Fruit fly (Drosophila melanogaster): ENCODE results near the gene SmydA-8.

The SmydA-8 gene

DNA sequence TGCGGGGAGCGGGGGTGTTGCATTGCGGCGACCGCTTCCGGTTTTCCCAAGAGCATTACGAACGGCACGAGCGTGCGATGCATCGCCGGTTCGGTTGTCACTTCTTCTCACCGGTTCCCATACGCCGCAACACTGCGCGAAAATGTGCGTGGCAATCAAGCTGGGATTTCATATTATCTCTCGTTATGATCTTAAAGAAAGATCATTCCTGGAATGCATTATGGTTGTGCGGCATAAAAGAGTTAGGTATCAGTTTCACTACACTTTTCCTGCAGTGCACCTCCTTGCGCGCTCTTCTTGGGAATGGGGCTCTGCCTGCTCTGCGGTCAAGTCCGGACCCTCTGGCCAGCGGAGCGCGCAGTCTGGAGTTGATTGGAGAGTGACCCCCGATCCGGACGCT, 47.5 kb downstream of the SmydA-8 start (continued):
- TF ChIP-seq Mad (GFP tag; optimal IDR thresholded peaks at IDR 0.05) = no peak
- TF ChIP-seq Lim3 (GFP tag; IDR thresholded peaks at IDR 0.05) = no peak
- TF ChIP-seq CG17186 (GFP tag; optimal IDR thresholded peaks at IDR 0.05) = peak; percentile 28
- TF ChIP-seq fd102C (GFP tag; optimal IDR thresholded peaks at IDR 0.05) = no peak
- no peak for TF ChIP-seq CG8478 (optimal IDR thresholded peaks at IDR 0.05)
- TF ChIP-seq Dad (GFP tag; optimal IDR thresholded peaks at IDR 0.05) = no peak
- no peak for TF ChIP-seq al (GFP tag; IDR thresholded peaks at IDR 0.05)
- no peak for TF ChIP-seq otp (GFP tag; IDR thresholded peaks at IDR 0.05)
- TF ChIP-seq sd (tag; optimal IDR thresholded peaks at IDR 0.05) = no peak
- no peak for TF ChIP-seq CG18619 (GFP tag; optimal IDR thresholded peaks at IDR 0.05)
- TF ChIP-seq CG1832 (GFP tag; optimal IDR thresholded peaks at IDR 0.05) = no peak
- peak; percentile 80 for TF ChIP-seq CG1603 (tag; optimal IDR thresholded peaks at IDR 0.05)
- TF ChIP-seq CG2875 (GFP tag; optimal IDR thresholded peaks at IDR 0.05) = peak; percentile 41
- no peak for TF ChIP-seq CG13894 (tag; optimal IDR thresholded peaks at IDR 0.05)
- no peak for TF ChIP-seq Dref (GFP tag; IDR thresholded peaks at IDR 0.05)
- TF ChIP-seq aop (GFP tag; IDR thresholded peaks at IDR 0.05) = 0 out of 2 replicates have a peak, but pooled peaks have one; percentile 26
- no peak for TF ChIP-seq p53 (GFP tag; optimal IDR thresholded peaks at IDR 0.05)
- no peak for TF ChIP-seq HHEX (GFP tag; optimal IDR thresholded peaks at IDR 0.05)
- TF ChIP-seq CG12391 (tag; optimal IDR thresholded peaks at IDR 0.05) = peak; percentile 52
- no peak for TF ChIP-seq lola (GFP tag; optimal IDR thresholded peaks at IDR 0.05)
- TF ChIP-seq HmgZ (tag; optimal IDR thresholded peaks at IDR 0.05) = no peak
- peak; percentile 65; the same call in 2 of the 3 replicates for TF ChIP-seq Optix (GFP tag; IDR thresholded peaks at IDR 0.05)
- no peak for TF ChIP-seq sna (GFP tag; IDR thresholded peaks at IDR 0.05; ENCODE audit: partially characterized antibody)
- TF ChIP-seq pros (GFP tag; optimal IDR thresholded peaks at IDR 0.05) = no peak
- no peak for TF ChIP-seq CG7928 (GFP tag; optimal IDR thresholded peaks at IDR 0.05)
- peak; percentile 37 for TF ChIP-seq oc (tag; optimal IDR thresholded peaks at IDR 0.05)
- TF ChIP-seq Meics (GFP tag; optimal IDR thresholded peaks at IDR 0.05) = no peak
- TF ChIP-seq Chrac-16 (GFP tag; optimal IDR thresholded peaks at IDR 0.05) = no peak
- TF ChIP-seq wdn (GFP tag; IDR thresholded peaks at IDR 0.05) = no peak
- no peak for TF ChIP-seq CG31365 (tag; optimal IDR thresholded peaks at IDR 0.05)
- TF ChIP-seq NFAT (GFP tag; IDR thresholded peaks at IDR 0.05) = no peak
- TF ChIP-seq bigmax (GFP tag; optimal IDR thresholded peaks at IDR 0.05) = no peak
- no peak for TF ChIP-seq Neu2 (GFP tag; optimal IDR thresholded peaks at IDR 0.05; ENCODE audit: borderline replicate concordance)
- peak; percentile 52 for TF ChIP-seq CG2712 (tag; optimal IDR thresholded peaks at IDR 0.05)
- no peak for TF ChIP-seq Rfx (GFP tag; IDR thresholded peaks at IDR 0.05)
- TF ChIP-seq CG11695 (GFP tag; IDR thresholded peaks at IDR 0.05) = no peak
- TF ChIP-seq CHES-1-like (GFP tag; optimal IDR thresholded peaks at IDR 0.05) = no peak
- peak; percentile 40 for TF ChIP-seq bab2 (GFP tag; optimal IDR thresholded peaks at IDR 0.05)
- TF ChIP-seq so (GFP tag; IDR thresholded peaks at IDR 0.05) = no peak
- TF ChIP-seq az2 (GFP tag; optimal IDR thresholded peaks at IDR 0.05) = peak; percentile 49
- no peak for TF ChIP-seq ac (GFP tag; optimal IDR thresholded peaks at IDR 0.05)
- no peak for TF ChIP-seq CG7987 (GFP tag; optimal IDR thresholded peaks at IDR 0.05)
- peak in 1 of 2 experiments; percentile 71 for TF ChIP-seq bsh (GFP tag; optimal IDR thresholded peaks at IDR 0.05)
- no peak for TF ChIP-seq BtbVII (GFP tag; optimal IDR thresholded peaks at IDR 0.05)
- TF ChIP-seq Mes4 (GFP tag; optimal IDR thresholded peaks at IDR 0.05) = peak; percentile 43
- no peak for TF ChIP-seq Deaf1 (tag; optimal IDR thresholded peaks at IDR 0.05)
- TF ChIP-seq CG34224 (GFP tag; IDR thresholded peaks at IDR 0.05; ENCODE audit: partially characterized antibody) = no peak
- peak; percentile 43 for TF ChIP-seq CG30403 (GFP tag; optimal IDR thresholded peaks at IDR 0.05)
- TF ChIP-seq CG33557 (GFP tag; optimal IDR thresholded peaks at IDR 0.05) = no peak
- 0 out of 3 replicates have a peak, but pooled peaks have one; percentile 26 for TF ChIP-seq tgo (GFP tag; IDR thresholded peaks at IDR 0.05)
- no peak for TF ChIP-seq dm (GFP tag; optimal IDR thresholded peaks at IDR 0.05)
